Fruit fly (Drosophila melanogaster): ENCODE results near the gene usp.

DNA sequence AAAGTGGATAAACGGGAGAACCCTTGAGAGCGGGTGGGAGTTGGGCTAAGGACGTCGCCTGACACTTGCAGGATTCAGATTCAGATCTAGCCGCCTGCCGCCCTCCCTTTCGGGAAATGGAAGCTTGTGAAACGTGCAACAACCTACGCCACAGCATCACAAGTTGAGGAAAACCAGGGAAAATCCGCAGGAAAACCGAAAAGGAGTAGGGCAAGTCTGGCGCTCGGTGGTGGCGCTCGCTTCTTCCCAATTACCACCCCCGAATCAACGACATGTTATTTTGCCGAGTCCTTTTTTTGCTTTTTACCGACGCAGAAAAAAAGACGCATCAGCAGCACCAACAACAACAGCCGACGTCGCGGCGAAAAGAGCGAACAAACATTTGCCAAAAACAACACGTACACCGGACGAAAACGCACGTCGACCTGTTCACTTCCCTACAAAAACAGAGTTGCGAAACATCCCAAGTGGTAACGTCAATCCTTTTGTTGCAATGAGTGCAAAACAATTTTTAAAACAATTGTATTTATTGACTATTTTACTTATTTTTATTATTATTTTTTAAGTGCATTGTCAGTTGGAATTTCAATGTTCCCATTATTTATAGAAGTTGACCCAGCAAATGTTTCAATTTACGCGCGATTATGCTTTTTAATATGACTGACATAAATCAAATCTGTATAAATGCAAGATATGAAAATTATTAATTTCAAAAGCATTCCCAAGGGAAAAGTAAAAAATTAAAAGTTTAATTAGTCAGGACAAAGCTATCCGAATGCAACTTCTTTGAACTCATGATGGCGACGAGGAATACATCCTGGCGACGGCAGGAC, 30.6 kb downstream of the usp start:
- TF ChIP-seq Crg-1 (GFP tag; optimal IDR thresholded peaks at IDR 0.05) (peak; percentile 5), CG5204 (GFP tag; optimal IDR thresholded peaks at IDR 0.05) (no peak)
